Worm (Caenorhabditis elegans) whole organism, late embryonic: ENCODE results near the gene Y39E4B.5.

Experiments
- T23F11.4 ChIP-seq: fragments of 200-800 bp; sonication (Bioruptor generic); optimal IDR thresholded peaks from 2 replicates; lab custom pipeline; 2018; ENCODE audit warnings: mild to moderate bottlenecking, missing genetic modification characterization, missing compliant biosample characterization
- ahr-1 ChIP-seq: sonication (generic microtip); optimal IDR thresholded peaks from 2 replicates; lab custom pipeline; 2016; ENCODE audit warnings: missing genetic modification characterization, missing compliant biosample characterization
- ama-1 ChIP-seq: fragments of 150-350 bp; optimal IDR thresholded peaks from 2 replicates; lab custom pipeline; 2014
- ceh-18 ChIP-seq: sonication (generic microtip); optimal IDR thresholded peaks from 2 replicates; lab custom pipeline; 2016; ENCODE audit warnings: missing genetic modification characterization, missing compliant biosample characterization
- ceh-2 ChIP-seq: sonication (generic microtip); optimal IDR thresholded peaks from 2 replicates; lab custom pipeline; 2016; ENCODE audit warnings: missing genotype, missing genetic modification characterization, missing compliant biosample characterization
- ceh-24 ChIP-seq: sonication (generic microtip); optimal IDR thresholded peaks from 2 replicates; lab custom pipeline; 2016; ENCODE audit warnings: mild to moderate bottlenecking, missing genetic modification characterization, missing compliant biosample characterization
- ceh-31 ChIP-seq: sonication (generic microtip); optimal IDR thresholded peaks from 2 replicates; lab custom pipeline; 2016; ENCODE audit warnings: missing genetic modification characterization, missing compliant biosample characterization
- ceh-34 ChIP-seq: sonication (generic microtip); optimal IDR thresholded peaks from 2 replicates; lab custom pipeline; 2016; ENCODE audit warnings: mild to moderate bottlenecking, missing genetic modification characterization, missing compliant biosample characterization
- ceh-45 ChIP-seq: fragments of 200-800 bp; sonication (Bioruptor generic); IDR thresholded peaks from 2 replicates; pipeline ENCODE4 v1.3.6; 2022; ENCODE audit warnings: missing genetic modification reagents, missing genetic modification characterization, missing compliant biosample characterization
- ceh-48 ChIP-seq: sonication (generic microtip); optimal IDR thresholded peaks from 2 replicates; lab custom pipeline; 2016; ENCODE audit warnings: missing genetic modification characterization, inconsistent platforms, missing compliant biosample characterization
- ceh-9 ChIP-seq: sonication (generic microtip); optimal IDR thresholded peaks from 2 replicates; lab custom pipeline; 2016; ENCODE audit warnings: mild to moderate bottlenecking, missing genetic modification characterization, inconsistent platforms, missing compliant biosample characterization
- che-1 ChIP-seq: sonication (generic microtip); optimal IDR thresholded peaks from 2 replicates; lab custom pipeline; 2016; ENCODE audit warnings: mild to moderate bottlenecking, missing genetic modification characterization, missing compliant biosample characterization
- elt-2 ChIP-seq: sonication (generic microtip); optimal IDR thresholded peaks from 2 replicates; lab custom pipeline; 2016; ENCODE audit warnings: missing genetic modification reagents, missing genetic modification characterization, missing compliant biosample characterization
- eyg-1 ChIP-seq: sonication (generic microtip); optimal IDR thresholded peaks from 2 replicates; lab custom pipeline; 2016; ENCODE audit warnings: missing genotype, missing genetic modification characterization, missing compliant biosample characterization
- fkh-10 ChIP-seq: fragments of 150-350 bp; optimal IDR thresholded peaks from 2 replicates; lab custom pipeline; 2014; ENCODE audit warnings: missing biosample characterization, missing genetic modification reagents, missing genetic modification characterization
- hlh-13 ChIP-seq: fragments of 200-800 bp; sonication (Bioruptor generic); optimal IDR thresholded peaks from 2 replicates; lab custom pipeline; 2018; ENCODE audit warnings: mild to moderate bottlenecking, missing genetic modification characterization, missing compliant biosample characterization
- hlh-30 ChIP-seq: sonication (generic microtip); optimal IDR thresholded peaks from 2 replicates; lab custom pipeline; 2017; ENCODE audit warnings: antibody characterized with exemption, missing genetic modification characterization, missing compliant biosample characterization; ENCODE audit not compliant: insufficient read depth
- hlh-6 ChIP-seq: sonication (generic microtip); optimal IDR thresholded peaks from 2 replicates; lab custom pipeline; 2016; ENCODE audit warnings: missing genotype, missing genetic modification characterization, missing compliant biosample characterization
- lim-6 ChIP-seq: sonication (generic microtip); optimal IDR thresholded peaks from 2 replicates; lab custom pipeline; 2016; ENCODE audit warnings: missing genetic modification characterization, missing compliant biosample characterization
- mec-3 ChIP-seq: sonication (generic microtip); optimal IDR thresholded peaks from 2 replicates; lab custom pipeline; 2016; ENCODE audit warnings: borderline replicate concordance, missing genetic modification characterization, missing compliant biosample characterization
- nhr-11 ChIP-seq: fragments of 150-350 bp; optimal IDR thresholded peaks from 2 replicates; lab custom pipeline; 2014; ENCODE audit warnings: missing biosample characterization, missing genetic modification characterization
- odd-2 ChIP-seq: sonication (generic microtip); optimal IDR thresholded peaks from 2 replicates; lab custom pipeline; 2017; ENCODE audit warnings: antibody characterized with exemption, mild to moderate bottlenecking, missing genetic modification characterization, missing compliant biosample characterization
- pat-9 ChIP-seq: fragments of 200-800 bp; sonication (Bioruptor generic); optimal IDR thresholded peaks from 2 replicates; lab custom pipeline; 2018; ENCODE audit warnings: mild to moderate bottlenecking, missing genetic modification characterization, moderate library complexity, missing compliant biosample characterization
- pqm-1 ChIP-seq: sonication (generic microtip); optimal IDR thresholded peaks from 2 replicates; lab custom pipeline; 2016; ENCODE audit warnings: missing genetic modification characterization, missing compliant biosample characterization
- pros-1 ChIP-seq: fragments of 150-350 bp; optimal IDR thresholded peaks from 2 replicates; lab custom pipeline; 2014; ENCODE audit warnings: missing biosample characterization, missing genetic modification reagents, missing genetic modification characterization
- ref-2 ChIP-seq: sonication (generic microtip); optimal IDR thresholded peaks from 2 replicates; lab custom pipeline; 2016; ENCODE audit warnings: missing genetic modification characterization, missing compliant biosample characterization
- rnt-1 ChIP-seq: sonication (generic microtip); optimal IDR thresholded peaks from 2 replicates; lab custom pipeline; 2016; ENCODE audit warnings: missing genetic modification characterization, missing compliant biosample characterization
- sox-2 ChIP-seq: fragments of 200-800 bp; sonication (Bioruptor generic); IDR thresholded peaks from 2 replicates; pipeline ENCODE4 v1.3.6; 2022; ENCODE audit warnings: missing genetic modification reagents, missing genetic modification characterization, missing compliant biosample characterization
- unc-3 ChIP-seq, 2 experiments: fragments of 200-800 bp in 1 of 2; sonication (Bioruptor generic) in 1 of 2; sonication (generic microtip) in 1 of 2; conservative IDR thresholded peaks in 1 of 2; optimal IDR thresholded peaks in 1 of 2; 2 replicates each; pipeline versions ENCODE4 v1.3.6 to Lab custom; 2016 to 2022; ENCODE audit warnings: missing compliant biosample characterization in 2 of 2, missing genetic modification characterization in 2 of 2, missing genetic modification reagents in 1 of 2
- unc-42 ChIP-seq: sonication (generic microtip); optimal IDR thresholded peaks from 2 replicates; lab custom pipeline; 2016; ENCODE audit warnings: missing genotype, missing genetic modification characterization, missing compliant biosample characterization
- unc-55 ChIP-seq: sonication (generic microtip); optimal IDR thresholded peaks from 2 replicates; lab custom pipeline; 2017; ENCODE audit warnings: missing biosample characterization, missing genetic modification reagents, missing genetic modification characterization
- unc-86 ChIP-seq: sonication (generic microtip); optimal IDR thresholded peaks from 2 replicates; lab custom pipeline; 2016; ENCODE audit warnings: missing genetic modification characterization, missing compliant biosample characterization

Y39E4B.5 gene

ce11 chrIII:13169464-13169966 is at the start of gene Y39E4B.5, which contains the start of gene snpc-1.2:
TSS of gene Y39E4B.5 (plus strand) at chrIII:13169916.
TSS of gene snpc-1.2 (minus strand) at chrIII:13169541.
- no peak for TF ChIP-seq rnt-1 (tag; lab: Kevin White, UChicago)

- TF ChIP-seq ceh-9 (tag; lab: Kevin White, UChicago) (no peak), unc-42 (tag; lab: Kevin White, UChicago) (peak; percentile 87)
These were observed 46.3 kb upstream of the Y39E4B.5 start for ce11 chrIII:13123440-13123839.

DNA sequence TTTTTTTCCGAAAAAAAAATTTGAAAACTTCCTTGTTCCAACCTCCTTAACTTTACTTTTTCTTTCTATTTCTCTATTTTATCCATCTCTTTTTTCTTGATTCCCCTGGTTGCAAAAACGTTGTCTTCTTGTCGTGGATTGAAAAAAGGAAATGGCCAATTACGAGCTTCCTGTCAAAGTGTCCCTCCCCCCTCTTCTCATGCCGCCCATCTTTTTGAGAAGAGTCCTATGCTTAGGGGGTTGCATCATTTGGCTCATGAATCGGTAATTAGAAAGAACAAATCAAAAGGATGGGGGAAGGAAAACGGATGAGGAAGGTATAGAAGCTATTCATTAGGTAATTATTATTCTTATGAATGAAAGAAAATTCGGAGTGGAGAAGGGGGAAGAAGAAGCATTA is 42.6 kb upstream of the Y39E4B.5 start:
- peak; percentile 72 for TF ChIP-seq unc-42 (tag; lab: Kevin White, UChicago)
- TF ChIP-seq pat-9 (tag; lab: Kevin White, UChicago): no peak
- TF ChIP-seq, all 69 proteins: peak for 1

DNA sequence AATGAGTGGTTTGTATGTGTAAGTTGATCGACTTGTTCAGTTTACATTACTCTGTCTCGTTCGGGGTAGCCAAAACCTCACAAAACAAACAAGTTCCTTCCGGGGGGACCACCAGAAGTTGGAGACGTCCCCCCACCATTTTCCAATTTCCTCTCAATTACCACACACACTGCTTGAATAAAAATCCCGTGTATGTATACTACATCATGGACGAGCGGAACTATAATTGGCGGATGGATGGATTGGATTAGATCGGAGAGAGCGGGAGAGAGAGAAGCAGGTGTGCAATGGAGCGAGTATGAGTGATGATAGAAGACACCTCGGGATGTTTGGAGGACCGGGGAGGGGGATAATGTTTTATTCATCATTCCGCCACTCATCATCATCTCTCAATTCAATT is 38.5 kb upstream of the Y39E4B.5 start:
- TF ChIP-seq odd-2 (tag; lab: Kevin White, UChicago) (no peak), unc-42 (tag; lab: Kevin White, UChicago) (peak; percentile 95), ceh-31 (tag; lab: Kevin White, UChicago) (peak; percentile 86), fkh-10 (GFP tag; lab: Kevin White, UChicago) (peak; percentile 67), ceh-48 (tag; lab: Kevin White, UChicago) (no peak)

DNA sequence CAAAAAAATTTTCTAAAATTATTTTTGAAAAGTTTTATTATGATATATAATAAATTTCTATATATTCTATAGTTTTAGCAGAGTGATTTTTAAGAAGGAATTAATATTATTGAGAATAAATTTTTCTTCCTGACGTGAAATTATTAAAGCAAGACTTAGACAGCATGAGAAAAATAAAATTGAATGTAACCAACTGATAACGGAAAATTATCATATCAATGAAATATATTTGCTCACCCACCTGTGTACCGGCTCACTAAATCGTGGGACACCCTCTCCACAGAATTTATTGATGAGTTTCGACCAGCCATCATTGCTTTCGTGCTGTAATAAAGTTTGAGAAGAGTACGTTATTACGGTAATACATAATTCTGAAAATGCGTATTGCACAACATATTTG is 30.4 kb upstream of the Y39E4B.5 start, which contains the start of gene bre-2:
TSS of gene bre-2 (minus strand) at position 326 of the 400 bp plus-strand sequence.
- peak; percentile 68 for TF ChIP-seq elt-2 (tag; lab: Kevin White, UChicago)
- no peak for TF ChIP-seq pros-1 (tag; lab: Kevin White, UChicago)

- TF ChIP-seq ceh-18 (tag; lab: Kevin White, UChicago): no peak
- no peak for TF ChIP-seq ahr-1 (tag; lab: Kevin White, UChicago)
- no peak for TF ChIP-seq eyg-1 (tag; lab: Kevin White, UChicago)
These were observed 18.0 kb upstream of the Y39E4B.5 start for ce11 chrIII:13151765-13152164.

- TF ChIP-seq nhr-11 (tag; lab: Kevin White, UChicago): no peak
- no peak for TF ChIP-seq hlh-6 (tag; lab: Kevin White, UChicago)
- TF ChIP-seq ama-1 (lab: Kevin White, UChicago): no peak
- TF ChIP-seq ref-2: no peak
- TF ChIP-seq sox-2: no peak
- TF ChIP-seq ceh-34 (tag; lab: Kevin White, UChicago): no peak
- TF ChIP-seq unc-55 (GFP tag; lab: Kevin White, UChicago): no peak
- TF ChIP-seq, all 69 proteins: peak for 0
These were observed 16.9 kb upstream of the Y39E4B.5 start, which contains the start of gene Y39E4B.10 for ce11 chrIII:13152697-13153391. TSS of gene Y39E4B.10 (minus strand) at chrIII:13152858.

DNA sequence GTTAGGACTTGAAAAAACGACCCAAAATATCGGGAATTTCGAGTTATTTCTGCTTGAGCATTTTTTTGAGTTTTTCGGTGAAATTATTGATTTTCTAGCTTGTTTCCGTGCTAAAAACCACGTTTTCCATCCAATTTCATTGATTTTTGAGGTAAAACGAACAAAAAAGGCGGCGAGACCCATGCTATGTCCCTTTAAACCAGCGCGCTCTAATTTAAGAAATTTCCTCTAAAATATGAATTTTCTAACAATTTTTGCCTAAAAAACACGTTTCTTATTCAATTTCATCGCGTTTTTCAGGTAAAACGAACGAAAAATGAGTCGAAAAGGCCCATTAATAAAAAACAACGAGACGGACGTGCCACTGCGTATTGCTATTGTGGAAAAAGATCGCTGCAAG is 16.2 kb upstream of the Y39E4B.5 start, which contains the start of gene abce-1:
TSS of gene abce-1 (plus strand) at position 301 of the 400 bp plus-strand sequence.
- TF ChIP-seq ceh-2 (tag; lab: Kevin White, UChicago): no peak
- no peak for TF ChIP-seq hlh-13
- TF ChIP-seq pqm-1 (tag; lab: Kevin White, UChicago): no peak
- no peak for TF ChIP-seq fkh-10 (GFP tag; lab: Kevin White, UChicago)
- TF ChIP-seq hlh-6 (tag; lab: Kevin White, UChicago): no peak
- no peak for TF ChIP-seq ref-2
- no peak for TF ChIP-seq ceh-45 (GFP tag; lab: Robert Waterston, UW)
- no peak for TF ChIP-seq ceh-24 (tag; lab: Kevin White, UChicago)
- no peak for TF ChIP-seq unc-3 (GFP tag; conservative IDR thresholded peaks at IDR 0.05; lab: Robert Waterston, UW)
- no peak for TF ChIP-seq unc-3 (tag; optimal IDR thresholded peaks at IDR 0.05; lab: Kevin White, UChicago)
- TF ChIP-seq che-1 (tag; lab: Kevin White, UChicago): no peak
- no peak for TF ChIP-seq mec-3 (tag; lab: Kevin White, UChicago)
- TF ChIP-seq unc-86 (tag; lab: Kevin White, UChicago): no peak
- TF ChIP-seq T23F11.4 (GFP tag; lab: Kevin White, UChicago): no peak
- TF ChIP-seq lim-6: no peak
- TF ChIP-seq hlh-30 (tag; lab: Kevin White, UChicago): no peak
